Fruit fly (Drosophila melanogaster) whole organism, embryonic: ENCODE data around the gene CG7381.

Experiments used
- BEAF-32 ChIP-seq: fragments of 200-800 bp; sonication (Bioruptor generic); optimal IDR thresholded peaks from 3 replicates; lab custom pipeline; 2017; ENCODE audit warnings: missing biosample characterization, missing genetic modification characterization, mild to moderate bottlenecking, moderate library complexity, missing genetic modification reagents
- CG10147 ChIP-seq: fragments of 200-800 bp; sonication (Bioruptor generic); optimal IDR thresholded peaks from 2 replicates; lab custom pipeline; 2019; ENCODE audit warnings: missing biosample characterization, mild to moderate bottlenecking, missing genetic modification characterization, moderate library complexity
- CG11560 ChIP-seq: fragments of 200-800 bp; sonication (Bioruptor generic); IDR thresholded peaks from 3 replicates; pipeline ENCODE4 v1.3.6; 2022; ENCODE audit warnings: missing biosample characterization, missing genetic modification characterization
- CG13287 ChIP-seq: fragments of 200-800 bp; sonication (Bioruptor generic); IDR thresholded peaks from 2 replicates; pipeline ENCODE4 v1.3.6; 2022; ENCODE audit warnings: missing biosample characterization, missing genetic modification characterization; ENCODE audit not compliant: partially characterized antibody
- CG14860 ChIP-seq: fragments of 200-800 bp; sonication (Bioruptor generic); IDR thresholded peaks from 3 replicates; pipeline ENCODE4 v1.3.6; 2022; ENCODE audit warnings: missing biosample characterization, missing genetic modification characterization; ENCODE audit not compliant: partially characterized antibody
- CG1529 ChIP-seq: fragments of 200-800 bp; sonication (Bioruptor generic); optimal IDR thresholded peaks from 3 replicates; lab custom pipeline; 2018; ENCODE audit warnings: missing biosample characterization, missing genetic modification characterization
- CG17568 ChIP-seq: fragments of 200-800 bp; sonication (Bioruptor generic); optimal IDR thresholded peaks from 2 replicates; lab custom pipeline; 2018; ENCODE audit warnings: missing biosample characterization, mild to moderate bottlenecking, missing genetic modification characterization, moderate library complexity
- CG2129 ChIP-seq: fragments of 200-800 bp; sonication (Bioruptor generic); IDR thresholded peaks from 2 replicates; pipeline ENCODE4 v1.3.6; 2022; ENCODE audit warnings: missing biosample characterization, missing genetic modification characterization; ENCODE audit not compliant: partially characterized antibody
- CG2199 ChIP-seq: fragments of 200-800 bp; sonication (Bioruptor generic); IDR thresholded peaks from 3 replicates; pipeline ENCODE4 v1.3.6; 2022; ENCODE audit warnings: missing biosample characterization, missing genetic modification characterization
- CG2678 ChIP-seq: fragments of 200-800 bp; sonication (Bioruptor generic); optimal IDR thresholded peaks from 3 replicates; lab custom pipeline; 2019; ENCODE audit warnings: missing biosample characterization, mild to moderate bottlenecking, missing genetic modification characterization, moderate library complexity
- CG31224 ChIP-seq: fragments of 200-800 bp; sonication (Bioruptor generic); IDR thresholded peaks from 2 replicates; pipeline ENCODE4 v1.3.6; 2022; ENCODE audit warnings: missing biosample characterization, missing genetic modification characterization
- CG3847 ChIP-seq: fragments of 200-800 bp; sonication (Bioruptor generic); IDR thresholded peaks from 2 replicates; pipeline ENCODE4 v1.3.6; 2022; ENCODE audit warnings: missing biosample characterization, missing genetic modification characterization
- CG3995 ChIP-seq: fragments of 200-800 bp; sonication (Bioruptor generic); optimal IDR thresholded peaks from 3 replicates; lab custom pipeline; 2016; ENCODE audit warnings: missing biosample characterization, missing genetic modification characterization
- CG4617 ChIP-seq: fragments of 200-800 bp; sonication (Bioruptor generic); optimal IDR thresholded peaks from 3 replicates; lab custom pipeline; 2016; ENCODE audit warnings: missing biosample characterization, missing genetic modification characterization, borderline replicate concordance
- CG4820 ChIP-seq: fragments of 200-800 bp; sonication (Bioruptor generic); optimal IDR thresholded peaks from 3 replicates; lab custom pipeline; 2016; ENCODE audit warnings: missing biosample characterization, missing genetic modification characterization
- CG5180 ChIP-seq: fragments of 200-800 bp; sonication (Bioruptor generic); optimal IDR thresholded peaks from 3 replicates; lab custom pipeline; 2017; ENCODE audit warnings: missing biosample characterization, missing genetic modification characterization, mild to moderate bottlenecking, moderate library complexity, missing genetic modification reagents
- CG6683 ChIP-seq: fragments of 200-800 bp; sonication (Bioruptor generic); optimal IDR thresholded peaks from 2 replicates; lab custom pipeline; 2017; ENCODE audit warnings: missing biosample characterization, mild to moderate bottlenecking, missing genetic modification characterization, missing genetic modification reagents
- CG7357 ChIP-seq: fragments of 200-800 bp; sonication (Bioruptor generic); IDR thresholded peaks from 3 replicates; pipeline ENCODE4 v1.3.6; 2022; ENCODE audit warnings: missing biosample characterization, missing genetic modification characterization
- CG7372 ChIP-seq: fragments of 200-800 bp; sonication (Bioruptor generic); IDR thresholded peaks from 2 replicates; pipeline ENCODE4 v1.3.6; 2022; ENCODE audit warnings: missing biosample characterization, missing genetic modification characterization
- CG8944 ChIP-seq: fragments of 200-800 bp; sonication (Bioruptor generic); optimal IDR thresholded peaks from 3 replicates; lab custom pipeline; 2016; ENCODE audit warnings: missing biosample characterization, missing genetic modification characterization
- CoRest ChIP-seq: fragments of 200-800 bp; sonication (Bioruptor generic); optimal IDR thresholded peaks from 3 replicates; lab custom pipeline; 2018; ENCODE audit warnings: missing biosample characterization, mild to moderate bottlenecking, missing genetic modification characterization, moderate library complexity
- D19A ChIP-seq: fragments of 200-800 bp; optimal IDR thresholded peaks from 3 replicates; lab custom pipeline; 2019; ENCODE audit warnings: missing biosample characterization, mild to moderate bottlenecking, missing genetic modification characterization, moderate library complexity
- Ets65A ChIP-seq: fragments of 200-800 bp; sonication (Bioruptor generic); peaks from one replicate; lab custom pipeline; 2016; ENCODE audit warnings: missing biosample characterization, missing genetic modification characterization
- Hand ChIP-seq: fragments of 200-800 bp; sonication (Bioruptor generic); optimal IDR thresholded peaks from 2 replicates; lab custom pipeline; 2017; ENCODE audit warnings: mild to moderate bottlenecking, missing biosample characterization, missing genetic modification reagents, missing genetic modification characterization
- Lpt ChIP-seq: fragments of >200 bp; optimal IDR thresholded peaks from 2 replicates; lab custom pipeline; 2018; ENCODE audit warnings: missing biosample characterization, missing genetic modification characterization
- Mes4 ChIP-seq: fragments of 200-800 bp; sonication (Bioruptor generic); optimal IDR thresholded peaks from 2 replicates; lab custom pipeline; 2016; ENCODE audit warnings: missing biosample characterization, missing genetic modification characterization
- NfI ChIP-seq: fragments of 200-800 bp; sonication (Bioruptor generic); optimal IDR thresholded peaks from 3 replicates; lab custom pipeline; 2018; ENCODE audit warnings: missing biosample characterization, mild to moderate bottlenecking, missing genetic modification characterization, moderate library complexity
- Rfx ChIP-seq: fragments of 200-800 bp; sonication (Bioruptor generic); IDR thresholded peaks from 2 replicates; pipeline ENCODE4 v1.3.6; 2022; ENCODE audit warnings: missing biosample characterization, missing genetic modification characterization
- abd-A ChIP-seq: fragments of 200-800 bp; sonication (Bioruptor generic); optimal IDR thresholded peaks from 3 replicates; lab custom pipeline; 2019; ENCODE audit warnings: missing biosample characterization, mild to moderate bottlenecking, missing genetic modification characterization, moderate library complexity
- bcd ChIP-seq: fragments of 200-800 bp; sonication (Bioruptor generic); optimal IDR thresholded peaks from 2 replicates; lab custom pipeline; 2017; ENCODE audit warnings: missing biosample characterization, mild to moderate bottlenecking, missing genetic modification characterization
- bowl ChIP-seq: fragments of 200-800 bp; sonication (Bioruptor generic); IDR thresholded peaks from 2 replicates; pipeline ENCODE4 v1.3.6; 2022; ENCODE audit warnings: missing biosample characterization, missing genetic modification characterization
- dan ChIP-seq: fragments of 200-800 bp; sonication (Bioruptor generic); IDR thresholded peaks from 2 replicates; pipeline ENCODE4 v1.3.6; 2022; ENCODE audit warnings: missing biosample characterization, missing genetic modification characterization
- dmrt11E ChIP-seq: fragments of 200-800 bp; sonication (Bioruptor generic); optimal IDR thresholded peaks from 3 replicates; lab custom pipeline; 2018; ENCODE audit warnings: missing biosample characterization, mild to moderate bottlenecking, missing genetic modification characterization, moderate library complexity
- en ChIP-seq: fragments of 200-800 bp; sonication (Bioruptor generic); optimal IDR thresholded peaks from 2 replicates; lab custom pipeline; 2016; ENCODE audit warnings: missing biosample characterization, missing genetic modification characterization
- ind ChIP-seq: fragments of 200-800 bp; sonication (Bioruptor generic); optimal IDR thresholded peaks from 3 replicates; lab custom pipeline; 2016; ENCODE audit warnings: missing biosample characterization, missing genetic modification characterization
- inv ChIP-seq: fragments of 200-800 bp; sonication (Bioruptor generic); IDR thresholded peaks from 2 replicates; pipeline ENCODE4 v1.3.6; 2022; ENCODE audit warnings: missing biosample characterization, missing genetic modification characterization; ENCODE audit not compliant: partially characterized antibody
- lab ChIP-seq: fragments of 200-800 bp; sonication (Bioruptor generic); optimal IDR thresholded peaks from 3 replicates; lab custom pipeline; 2017; ENCODE audit warnings: missing biosample characterization, missing genetic modification characterization, mild to moderate bottlenecking, moderate library complexity, missing genetic modification reagents
- mam ChIP-seq: fragments of 200-800 bp; sonication (Bioruptor generic); optimal IDR thresholded peaks from 3 replicates; lab custom pipeline; 2016; ENCODE audit warnings: missing biosample characterization, missing genetic modification characterization
- mld ChIP-seq: fragments of 200-800 bp; sonication (Bioruptor generic); IDR thresholded peaks from 3 replicates; pipeline ENCODE4 v1.3.6; 2022; ENCODE audit warnings: missing biosample characterization, missing genetic modification characterization; ENCODE audit not compliant: partially characterized antibody
- nerfin-2 ChIP-seq: fragments of 200-800 bp; sonication (Bioruptor generic); IDR thresholded peaks from 2 replicates; pipeline ENCODE4 v1.3.6; 2022; ENCODE audit warnings: missing biosample characterization, missing genetic modification characterization; ENCODE audit not compliant: partially characterized antibody
- p53 ChIP-seq: fragments of 200-800 bp; sonication (Bioruptor generic); optimal IDR thresholded peaks from 2 replicates; lab custom pipeline; 2016; ENCODE audit warnings: missing biosample characterization, missing genetic modification characterization
- pita ChIP-seq: fragments of 200-800 bp; sonication (Bioruptor generic); optimal IDR thresholded peaks from 2 replicates; lab custom pipeline; 2017; ENCODE audit warnings: missing biosample characterization, mild to moderate bottlenecking, missing genetic modification characterization
- row ChIP-seq: fragments of 200-800 bp; sonication (Bioruptor generic); IDR thresholded peaks from 3 replicates; pipeline ENCODE4 v1.3.6; 2022; ENCODE audit warnings: missing biosample characterization, missing genetic modification characterization
- sob ChIP-seq: fragments of 200-800 bp; sonication (Bioruptor generic); IDR thresholded peaks from 2 replicates; pipeline ENCODE4 v1.3.6; 2022; ENCODE audit warnings: missing biosample characterization, missing genetic modification characterization
- tll ChIP-seq, 2 experiments: fragments of 200-800 bp in 1 of 2; fragments of >200 bp in 1 of 2; sonication (Bioruptor generic) in 1 of 2; optimal IDR thresholded peaks; 2 replicates each; lab custom pipeline; 2017 to 2019; ENCODE audit warnings: missing biosample characterization in 2 of 2, missing genetic modification characterization in 2 of 2, mild to moderate bottlenecking in 1 of 2, moderate library complexity in 1 of 2
- tx ChIP-seq: fragments of 200-800 bp; sonication (Bioruptor generic); optimal IDR thresholded peaks from 2 replicates; lab custom pipeline; 2016; ENCODE audit warnings: missing biosample characterization, missing genetic modification characterization
- zen ChIP-seq: fragments of 200-800 bp; sonication (Bioruptor generic); optimal IDR thresholded peaks from 3 replicates; lab custom pipeline; 2018; ENCODE audit warnings: missing biosample characterization, mild to moderate bottlenecking, missing genetic modification characterization, moderate library complexity
- zf30C ChIP-seq: fragments of 200-800 bp; sonication (Bioruptor generic); optimal IDR thresholded peaks from 3 replicates; lab custom pipeline; 2018; ENCODE audit warnings: missing biosample characterization, mild to moderate bottlenecking, missing genetic modification characterization

The CG7381 gene

DNA sequence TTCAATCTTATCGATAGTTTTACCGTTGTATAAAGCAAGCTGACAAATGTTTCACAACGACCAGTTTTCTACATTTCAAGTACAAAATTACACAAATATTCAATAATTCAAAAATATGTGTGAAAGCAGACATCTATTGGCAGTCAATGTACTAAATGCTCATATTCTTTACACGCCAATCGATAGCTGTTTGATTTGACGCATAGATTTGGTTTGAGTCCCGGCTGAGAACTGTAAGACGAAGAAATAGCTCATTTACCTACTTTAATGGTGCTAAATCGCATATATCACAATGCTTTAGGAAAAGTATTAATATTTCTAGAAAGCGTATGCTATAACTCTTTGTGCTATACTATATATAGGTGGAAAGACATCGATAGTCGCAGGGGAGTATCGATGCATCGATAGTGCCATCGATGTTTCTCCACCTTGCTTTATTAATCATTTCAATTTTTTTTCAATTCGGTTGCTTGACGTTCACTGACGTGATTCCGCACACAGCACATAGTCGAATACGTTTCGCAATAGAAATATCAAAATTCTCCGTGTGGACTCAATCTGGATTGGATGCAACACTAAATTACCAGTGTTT is 3.5 kb upstream of the CG7381 start, which contains the start of gene Paip2 (continued):
- TF ChIP-seq BEAF-32 (GFP tag; lab: Kevin White, UChicago) (peak; percentile 100), Lpt (no peak), Ets65A (GFP tag; lab: Kevin White, UChicago) (peak; percentile 92), dmrt11E (peak; percentile 23), CoRest (tag; lab: Kevin White, UChicago) (peak; percentile 67), inv (GFP tag; lab: Robert Waterston, UW) (peak; percentile 98), CG4617 (peak; percentile 46), Mes4 (GFP tag; lab: Kevin White, UChicago) (no peak), CG2129 (GFP tag; lab: Robert Waterston, UW) (peak; percentile 97), lab (GFP tag; lab: Kevin White, UChicago) (no peak), nerfin-2 (GFP tag; lab: Robert Waterston, UW) (peak; percentile 98), CG10147 (GFP tag; lab: Kevin White, UChicago) (peak; percentile 40), tll (GFP tag; optimal IDR thresholded peaks at IDR 0.05; lab: Kevin White, UChicago) (peak; percentile 2 to 56), CG3847 (GFP tag; lab: Robert Waterston, UW) (peak; percentile 28), mld (GFP tag; lab: Robert Waterston, UW) (peak; percentile 93), CG13287 (GFP tag; lab: Robert Waterston, UW) (peak; percentile 98), pita (GFP tag; lab: Kevin White, UChicago) (peak; percentile 89), ind (no peak), CG31224 (GFP tag; lab: Robert Waterston, UW) (no peak), zen (tag; lab: Kevin White, UChicago) (peak; percentile 55), bcd (GFP tag; lab: Kevin White, UChicago) (no peak), dan (GFP tag; lab: Robert Waterston, UW) (no peak), CG2199 (GFP tag; lab: Robert Waterston, UW) (peak; percentile 65; the same call in 1 of the 3 replicates), CG17568 (GFP tag; lab: Kevin White, UChicago) (no peak), CG14860 (GFP tag; lab: Robert Waterston, UW) (peak; percentile 99), Hand (GFP tag; lab: Kevin White, UChicago) (no peak), NfI (GFP tag; lab: Kevin White, UChicago) (peak; percentile 5), CG8944 (GFP tag; lab: Kevin White, UChicago) (peak; percentile 1), CG6683 (no peak)

- TF ChIP-seq CG11560 (tag; lab: Robert Waterston, UW), result no peak
- no peak for TF ChIP-seq tx (GFP tag; lab: Kevin White, UChicago)
- no peak for TF ChIP-seq en (GFP tag; lab: Kevin White, UChicago)
- no peak for TF ChIP-seq abd-A (tag; lab: Kevin White, UChicago)
- TF ChIP-seq sob (GFP tag; lab: Robert Waterston, UW), result no peak
These were observed 2.0 kb downstream of the CG7381 start for dm6 chr3R:12975223-12975622.

- TF ChIP-seq zen (tag; lab: Kevin White, UChicago) (peak; percentile 35), p53 (GFP tag; lab: Kevin White, UChicago) (no peak), CG5180 (no peak), Rfx (GFP tag; lab: Robert Waterston, UW) (no peak), CG2678 (tag; lab: Kevin White, UChicago) (peak; percentile 46), CG7357 (GFP tag; lab: Robert Waterston, UW) (no peak), CG7372 (GFP tag; lab: Robert Waterston, UW) (no peak), CG4820 (no peak), row (peak; percentile 55; the same call in 1 of the 3 replicates), CG3995 (GFP tag; lab: Kevin White, UChicago) (no peak), mam (no peak), bowl (no peak), CG1529 (GFP tag; lab: Kevin White, UChicago) (no peak), D19A (peak; percentile 1), zf30C (peak; percentile 21)
These were observed 2.8 kb downstream of the CG7381 start for dm6 chr3R:12974447-12974846.
